Worm (Caenorhabditis elegans) whole organism, L1 larva: Measurements from ENCODE around the gene ttr-16.

ENCODE experiments used
- C16A3.4 ChIP-seq: fragments of 150-350 bp; optimal IDR thresholded peaks from 2 replicates; lab custom pipeline; 2014; ENCODE audit warnings: missing biosample characterization, missing genetic modification characterization
- F16B12.6 ChIP-seq: fragments of 150-350 bp; optimal IDR thresholded peaks from 2 replicates; lab custom pipeline; 2014; ENCODE audit warnings: missing biosample characterization, missing genetic modification characterization
- Y116A8C.19 ChIP-seq: sonication (generic microtip); optimal IDR thresholded peaks from 2 replicates; lab custom pipeline; 2016; ENCODE audit warnings: missing compliant biosample characterization, missing genetic modification characterization, borderline replicate concordance
- blmp-1 ChIP-seq: fragments of 150-350 bp; optimal IDR thresholded peaks from 2 replicates; lab custom pipeline; 2014; ENCODE audit warnings: missing biosample characterization, missing genetic modification characterization
- ceh-63 ChIP-seq: fragments of 200-800 bp; sonication (Bioruptor generic); optimal IDR thresholded peaks from 2 replicates; lab custom pipeline; 2018; ENCODE audit warnings: mild to moderate bottlenecking, missing genetic modification characterization, missing compliant biosample characterization
- ceh-82 ChIP-seq, 3 experiments: fragments of 150-350 bp in 1 of 3; sonication (generic microtip) in 2 of 3; optimal IDR thresholded peaks; 2 replicates each; lab custom pipeline; 2014 to 2017; ENCODE audit warnings: missing biosample characterization in 3 of 3, missing genetic modification characterization in 3 of 3
- ceh-88 ChIP-seq: fragments of 200-800 bp; sonication (Bioruptor generic); IDR thresholded peaks from 2 replicates; pipeline ENCODE4 v1.3.6; 2022; ENCODE audit warnings: missing genetic modification characterization, missing compliant biosample characterization
- ceh-90 ChIP-seq: sonication (generic microtip); optimal IDR thresholded peaks from 2 replicates; lab custom pipeline; 2016; ENCODE audit warnings: missing genetic modification characterization, missing compliant biosample characterization
- dpl-1 ChIP-seq, 3 experiments: fragments of 150-350 bp in 2 of 3; sonication (generic microtip) in 1 of 3; optimal IDR thresholded peaks; 2 replicates each; lab custom pipeline; 2014 to 2017; ENCODE audit warnings: missing biosample characterization in 3 of 3, missing genetic modification characterization in 3 of 3, missing genetic modification reagents in 3 of 3
- efl-1 ChIP-seq, 4 experiments: fragments of 150-350 bp; optimal IDR thresholded peaks in 3 of 4; peaks in 1 of 4; 1 replicate in 1 of 4; 2 replicates in 3 of 4; lab custom pipeline; 2014; ENCODE audit warnings: missing biosample characterization in 2 of 4, missing genetic modification characterization in 2 of 4, missing genetic modification reagents in 2 of 4
- efl-3 ChIP-seq: fragments of 200-800 bp; sonication (Bioruptor generic); optimal IDR thresholded peaks from 2 replicates; lab custom pipeline; 2018; ENCODE audit warnings: mild to moderate bottlenecking, missing genetic modification characterization, missing compliant biosample characterization
- elt-2 ChIP-seq: sonication (generic microtip); optimal IDR thresholded peaks from 2 replicates; lab custom pipeline; 2016; ENCODE audit warnings: missing genetic modification characterization, mild to moderate bottlenecking, inconsistent platforms, missing compliant biosample characterization, missing genetic modification reagents
- elt-3 ChIP-seq, 6 experiments: fragments of 150-350 bp in 1 of 6; sonication (generic microtip); optimal IDR thresholded peaks; 2 replicates each; lab custom pipeline; 2017 to 2018; ENCODE audit warnings: missing biosample characterization in 6 of 6, missing genetic modification characterization in 6 of 6, inconsistent platforms in 1 of 6
- hpl-2 ChIP-seq: fragments of 150-350 bp; optimal IDR thresholded peaks from 2 replicates; lab custom pipeline; 2014; ENCODE audit warnings: missing biosample characterization, missing genetic modification reagents, missing genetic modification characterization
- lin-14 ChIP-seq: fragments of 200-800 bp; sonication (Bioruptor generic); optimal IDR thresholded peaks from 2 replicates; lab custom pipeline; 2018; ENCODE audit warnings: mild to moderate bottlenecking, missing genetic modification characterization, moderate library complexity, missing compliant biosample characterization
- lin-15B ChIP-seq: fragments of 150-350 bp; sonication (generic microtip); optimal IDR thresholded peaks from 3 replicates; lab custom pipeline; 2014; ENCODE audit warnings: missing biosample characterization, missing genetic modification characterization
- lin-35 ChIP-seq, 2 experiments: fragments of 150-350 bp; optimal IDR thresholded peaks; 2 replicates each; lab custom pipeline; 2014; ENCODE audit warnings: missing biosample characterization in 2 of 2, missing genetic modification characterization in 2 of 2, missing genetic modification reagents in 2 of 2
- lir-3 ChIP-seq: sonication (generic microtip); optimal IDR thresholded peaks from 2 replicates; lab custom pipeline; 2016; ENCODE audit warnings: mild to moderate bottlenecking, missing genetic modification characterization, moderate library complexity, missing compliant biosample characterization; ENCODE audit not compliant: poor library complexity
- lsy-2 ChIP-seq, 2 experiments: fragments of 150-350 bp; optimal IDR thresholded peaks; 2 replicates each; lab custom pipeline; 2014; ENCODE audit warnings: missing biosample characterization in 2 of 2, missing genetic modification characterization in 2 of 2
- mdl-1 ChIP-seq, 2 experiments: fragments of 150-350 bp; optimal IDR thresholded peaks; 2 replicates each; lab custom pipeline; 2014 to 2017; ENCODE audit warnings: missing biosample characterization in 2 of 2, missing genetic modification characterization in 2 of 2, inconsistent platforms in 1 of 2
- mep-1 ChIP-seq: fragments of 150-350 bp; optimal IDR thresholded peaks from 2 replicates; lab custom pipeline; 2014; ENCODE audit warnings: missing biosample characterization, missing genetic modification characterization
- nhr-12 ChIP-seq: sonication (generic microtip); optimal IDR thresholded peaks from 2 replicates; lab custom pipeline; 2017; ENCODE audit warnings: missing biosample characterization, missing genetic modification characterization
- nhr-19 ChIP-seq: fragments of 200-800 bp; sonication (Bioruptor generic); conservative IDR thresholded peaks from 2 replicates; pipeline ENCODE4 v1.3.6; 2022; ENCODE audit warnings: missing genetic modification characterization, missing compliant biosample characterization
- nhr-20 ChIP-seq: sonication (generic microtip); optimal IDR thresholded peaks from 2 replicates; lab custom pipeline; 2016; ENCODE audit warnings: mild to moderate bottlenecking, missing genetic modification characterization, missing compliant biosample characterization
- nhr-47 ChIP-seq: sonication (generic microtip); optimal IDR thresholded peaks from 2 replicates; lab custom pipeline; 2016; ENCODE audit warnings: mild to moderate bottlenecking, missing genetic modification characterization, moderate library complexity, missing compliant biosample characterization
- nhr-71 ChIP-seq: sonication (generic microtip); optimal IDR thresholded peaks from 2 replicates; lab custom pipeline; 2016; ENCODE audit warnings: mild to moderate bottlenecking, missing genetic modification characterization, moderate library complexity, missing compliant biosample characterization
- nhr-77 ChIP-seq: fragments of 150-350 bp; optimal IDR thresholded peaks from 2 replicates; lab custom pipeline; 2014; ENCODE audit warnings: missing biosample characterization, missing genetic modification characterization
- nhr-84 ChIP-seq: sonication (generic microtip); optimal IDR thresholded peaks from 2 replicates; lab custom pipeline; 2017; ENCODE audit warnings: missing biosample characterization, missing genetic modification characterization
- nhr-85 ChIP-seq: sonication (generic microtip); peaks from one replicate; lab custom pipeline; 2016; ENCODE audit warnings: missing genetic modification characterization, inconsistent platforms, missing compliant biosample characterization
- nhr-90 ChIP-seq: sonication (generic microtip); optimal IDR thresholded peaks from 2 replicates; lab custom pipeline; 2016; ENCODE audit warnings: mild to moderate bottlenecking, missing genetic modification characterization, missing compliant biosample characterization; ENCODE audit not compliant: poor library complexity
- pag-3 ChIP-seq: sonication (generic microtip); optimal IDR thresholded peaks from 2 replicates; lab custom pipeline; 2017; ENCODE audit warnings: missing genetic modification characterization, mild to moderate bottlenecking, missing compliant biosample characterization, antibody characterized with exemption, borderline replicate concordance; ENCODE audit not compliant: insufficient read depth
- pqm-1 ChIP-seq: sonication (generic microtip); optimal IDR thresholded peaks from 3 replicates; lab custom pipeline; 2017; ENCODE audit warnings: missing biosample characterization, missing genetic modification characterization
- skn-1 ChIP-seq: fragments of 150-350 bp; optimal IDR thresholded peaks from 2 replicates; lab custom pipeline; 2014; ENCODE audit warnings: missing biosample characterization, missing genetic modification characterization
- snpc-4 ChIP-seq: fragments of 150-350 bp; optimal IDR thresholded peaks from 2 replicates; lab custom pipeline; 2014; ENCODE audit warnings: missing biosample characterization, missing genetic modification characterization
- snu-23 ChIP-seq: sonication (generic microtip); optimal IDR thresholded peaks from 2 replicates; lab custom pipeline; 2016; ENCODE audit warnings: missing genetic modification characterization, missing compliant biosample characterization
- swsn-7 ChIP-seq: sonication (generic microtip); optimal IDR thresholded peaks from 2 replicates; lab custom pipeline; 2016; ENCODE audit warnings: missing genetic modification characterization, missing compliant biosample characterization
- tbx-2 ChIP-seq: sonication (generic microtip); optimal IDR thresholded peaks from 2 replicates; lab custom pipeline; 2016; ENCODE audit warnings: missing genetic modification characterization, missing compliant biosample characterization
- unc-86 ChIP-seq: sonication (generic microtip); optimal IDR thresholded peaks from 2 replicates; lab custom pipeline; 2016; ENCODE audit warnings: missing genetic modification characterization, missing compliant biosample characterization
- xbp-1 ChIP-seq: sonication (generic microtip); optimal IDR thresholded peaks from 2 replicates; lab custom pipeline; 2016; ENCODE audit warnings: missing genetic modification characterization, missing compliant biosample characterization
- zag-1 ChIP-seq: fragments of 150-350 bp; optimal IDR thresholded peaks from 2 replicates; lab custom pipeline; 2014; ENCODE audit warnings: missing biosample characterization, missing genetic modification characterization
- ztf-4 ChIP-seq: fragments of 150-350 bp; optimal IDR thresholded peaks from 2 replicates; lab custom pipeline; 2014; ENCODE audit warnings: missing biosample characterization, missing genetic modification characterization

Gene ttr-16

DNA sequence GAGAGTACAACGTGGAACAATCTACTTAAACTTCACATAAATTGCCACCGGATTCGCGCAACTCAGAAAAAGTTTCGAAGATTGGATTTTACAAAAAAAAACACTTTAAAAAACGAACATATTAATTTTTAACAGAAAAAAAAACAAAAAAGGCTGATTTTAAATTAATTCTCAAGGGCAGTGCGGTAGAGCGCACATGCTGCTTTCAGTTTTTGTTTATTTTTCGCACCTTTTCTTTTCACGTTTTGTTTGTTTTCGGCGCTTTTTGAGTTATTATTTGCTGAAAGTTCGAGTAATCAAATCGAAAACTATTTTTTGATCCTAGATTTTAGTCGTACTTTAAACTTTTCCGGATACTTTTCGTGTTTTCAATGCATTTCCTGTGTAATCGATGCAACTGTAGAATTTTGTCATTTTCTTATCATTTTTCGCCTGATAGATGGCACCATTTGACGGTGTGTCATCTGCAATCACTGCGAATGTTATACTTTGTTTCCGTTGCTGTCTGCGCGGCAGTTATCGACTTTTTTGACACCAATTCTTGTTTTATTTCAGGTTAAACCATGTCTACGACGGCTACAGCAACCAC is 43.9 kb downstream of the ttr-16 start, which contains the start of gene F13H10.8:
Gene F13H10.8 (plus strand): TSS at position 556 of the 589 bp plus-strand sequence.
- TF ChIP-seq swsn-7 (peak; percentile 19), mdl-1 (tag; optimal IDR thresholded peaks at IDR 0.05; lab: Kevin White, UChicago) (peak in 1 of 2 experiments; percentile 1), tbx-2 (peak; percentile 60), ceh-63 (GFP tag; lab: Kevin White, UChicago) (no peak), ztf-4 (tag; lab: Kevin White, UChicago) (no peak), hpl-2 (GFP tag; lab: Kevin White, UChicago) (no peak), nhr-20 (tag; lab: Kevin White, UChicago) (peak; percentile 54), dpl-1 (GFP tag; optimal IDR thresholded peaks at IDR 0.05; lab: Kevin White, UChicago) (peak; percentile 19 to 48 (median 20)), efl-3 (GFP tag; lab: Kevin White, UChicago) (no peak), xbp-1 (tag; lab: Kevin White, UChicago) (peak; percentile 31), nhr-77 (tag; lab: Kevin White, UChicago) (peak; percentile 1), F16B12.6 (no peak), lir-3 (tag; lab: Kevin White, UChicago) (no peak), ceh-88 (no peak), pag-3 (tag; lab: Kevin White, UChicago) (peak; percentile 22), blmp-1 (tag; lab: Kevin White, UChicago) (peak; percentile 41), nhr-85 (peak; percentile 29), elt-2 (peak; percentile 26), snpc-4 (tag; lab: Kevin White, UChicago) (peak; percentile 24), efl-1 (optimal IDR thresholded peaks at IDR 0.05; lab: Kevin White, UChicago) (peak; percentile 24 to 26), efl-1 (GFP tag; optimal IDR thresholded peaks at IDR 0.05 in 1 of 2; lab: Kevin White, UChicago) (peak; percentile 31 to 40), lin-15B (tag; lab: Kevin White, UChicago) (peak; percentile 18), C16A3.4 (tag; lab: Kevin White, UChicago) (peak; percentile 10), Y116A8C.19 (tag; lab: Kevin White, UChicago) (no peak), nhr-47 (tag; lab: Kevin White, UChicago) (peak; percentile 24), lin-35 (GFP tag; optimal IDR thresholded peaks at IDR 0.05; lab: Kevin White, UChicago) (peak; percentile 36 to 38), lsy-2 (tag; optimal IDR thresholded peaks at IDR 0.05; lab: Kevin White, UChicago) (peak; percentile 9 to 50), mep-1 (tag; lab: Kevin White, UChicago) (peak; percentile 65), ceh-82 (tag; optimal IDR thresholded peaks at IDR 0.05; lab: Kevin White, UChicago) (peak in 1 of 3 experiments; percentile 21), snu-23 (peak; percentile 31), nhr-71 (tag; lab: Kevin White, UChicago) (peak; percentile 40), lin-14 (peak; percentile 68), nhr-12 (no peak)

DNA sequence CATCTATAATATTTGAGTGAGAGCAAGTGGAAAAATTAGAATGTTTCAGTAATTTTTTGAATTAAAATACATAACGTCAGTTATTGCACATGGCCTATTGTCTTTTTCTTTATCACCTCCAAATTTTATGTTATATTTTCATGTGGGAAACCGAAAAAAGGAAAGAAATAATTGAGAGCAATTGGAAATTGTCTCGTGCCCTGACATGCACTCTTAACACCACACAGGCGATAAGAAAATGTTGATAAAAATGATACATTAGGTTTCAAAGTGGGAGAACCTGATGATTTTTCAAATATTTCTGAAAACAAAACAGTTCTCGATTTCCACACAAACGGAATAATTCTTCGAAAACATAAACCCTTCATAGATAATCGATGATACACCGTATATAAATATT is 48.1 kb downstream of the ttr-16 start, which contains the start of gene F13H10.3:
Gene F13H10.3 (minus strand): TSS at position 73 of the 400 bp plus-strand sequence.
- TF ChIP-seq nhr-20 (tag; lab: Kevin White, UChicago) = no peak
- TF ChIP-seq elt-2 = peak; percentile 54
- TF ChIP-seq nhr-90 (tag; lab: Kevin White, UChicago) = peak; percentile 8
- no peak for TF ChIP-seq xbp-1 (tag; lab: Kevin White, UChicago)
- TF ChIP-seq blmp-1 (tag; lab: Kevin White, UChicago) = no peak
- no peak for TF ChIP-seq lsy-2 (tag; optimal IDR thresholded peaks at IDR 0.05; lab: Kevin White, UChicago)
- no peak for TF ChIP-seq efl-1 (optimal IDR thresholded peaks at IDR 0.05; lab: Kevin White, UChicago)
- peak in 1 of 2 experiments; percentile 27 for TF ChIP-seq efl-1 (GFP tag; optimal IDR thresholded peaks at IDR 0.05 in 1 of 2; lab: Kevin White, UChicago)
- TF ChIP-seq tbx-2 = no peak
- TF ChIP-seq nhr-19 (GFP tag; lab: Robert Waterston, UW) = no peak
- no peak for TF ChIP-seq unc-86 (tag; lab: Kevin White, UChicago)
- TF ChIP-seq ceh-90 (tag; lab: Kevin White, UChicago) = no peak
- TF ChIP-seq zag-1 (tag; lab: Kevin White, UChicago) = no peak
- no peak for TF ChIP-seq nhr-84 (tag; lab: Kevin White, UChicago)
- peak; percentile 19 for TF ChIP-seq pqm-1 (tag; lab: Kevin White, UChicago)
- TF ChIP-seq lin-35 (GFP tag; optimal IDR thresholded peaks at IDR 0.05; lab: Kevin White, UChicago) = peak in 1 of 2 experiments; percentile 53
- TF ChIP-seq elt-3 (tag; optimal IDR thresholded peaks at IDR 0.05; lab: Kevin White, UChicago) = no peak
- no peak for TF ChIP-seq skn-1 (tag; lab: Kevin White, UChicago)
